Fruit fly (Drosophila melanogaster) whole organism, embryonic: Measurements from ENCODE around the gene nesd.
A peak's percentile ranks its signal among the peaks of the same experiment; 100 is the strongest.

Experiments
- Ada2b ChIP-seq: fragments of 200-800 bp; sonication (Bioruptor generic); IDR thresholded peaks from 2 replicates; pipeline ENCODE4 v1.3.6; 2022; ENCODE audit warnings: missing biosample characterization, missing genetic modification characterization
- CG11695 ChIP-seq: fragments of 200-800 bp; sonication (Bioruptor generic); IDR thresholded peaks from 3 replicates; pipeline ENCODE4 v1.3.6; 2022; ENCODE audit warnings: missing biosample characterization, missing genetic modification characterization
- CG12744 ChIP-seq: fragments of 200-800 bp; sonication (Bioruptor generic); optimal IDR thresholded peaks from 2 replicates; lab custom pipeline; 2016; ENCODE audit warnings: missing biosample characterization, missing genetic modification characterization
- CG13894 ChIP-seq: fragments of 200-800 bp; sonication (Bioruptor generic); optimal IDR thresholded peaks from 3 replicates; lab custom pipeline; 2018; ENCODE audit warnings: missing biosample characterization, mild to moderate bottlenecking, missing genetic modification characterization, moderate library complexity
- CG14965 ChIP-seq: fragments of 200-800 bp; sonication (Bioruptor generic); optimal IDR thresholded peaks from 2 replicates; lab custom pipeline; 2016; ENCODE audit warnings: missing biosample characterization, missing genetic modification characterization, borderline replicate concordance
- CG18764 ChIP-seq: fragments of 200-800 bp; sonication (Bioruptor generic); optimal IDR thresholded peaks from 3 replicates; lab custom pipeline; 2016; ENCODE audit warnings: missing biosample characterization, missing genetic modification characterization
- CG2120 ChIP-seq: fragments of 200-800 bp; sonication (Bioruptor generic); optimal IDR thresholded peaks from 3 replicates; lab custom pipeline; 2016; ENCODE audit warnings: missing biosample characterization, missing genetic modification characterization
- CG2712 ChIP-seq: fragments of 200-800 bp; optimal IDR thresholded peaks from 3 replicates; lab custom pipeline; 2019; ENCODE audit warnings: missing biosample characterization, mild to moderate bottlenecking, missing genetic modification characterization, moderate library complexity
- CG4282 ChIP-seq: fragments of 200-800 bp; sonication (Bioruptor generic); optimal IDR thresholded peaks from 2 replicates; lab custom pipeline; 2016; ENCODE audit warnings: missing biosample characterization, missing genetic modification characterization
- CG4854 ChIP-seq: fragments of 200-800 bp; sonication (Bioruptor generic); optimal IDR thresholded peaks from 2 replicates; lab custom pipeline; 2016; ENCODE audit warnings: missing biosample characterization, missing genetic modification characterization, inconsistent platforms
- CG6654 ChIP-seq: fragments of 200-800 bp; sonication (Bioruptor generic); optimal IDR thresholded peaks from 2 replicates; lab custom pipeline; 2017; ENCODE audit warnings: missing biosample characterization, mild to moderate bottlenecking, missing genetic modification characterization
- CG6791 ChIP-seq: fragments of 200-800 bp; sonication (Bioruptor generic); IDR thresholded peaks from 3 replicates; pipeline ENCODE4 v1.3.6; 2022; ENCODE audit warnings: missing biosample characterization, missing genetic modification characterization; ENCODE audit not compliant: partially characterized antibody
- CG7786 ChIP-seq: fragments of 200-800 bp; sonication (Bioruptor generic); optimal IDR thresholded peaks from 2 replicates; lab custom pipeline; 2016; ENCODE audit warnings: missing biosample characterization, missing genetic modification characterization
- CG8388 ChIP-seq: fragments of 200-800 bp; sonication (Bioruptor generic); optimal IDR thresholded peaks from 2 replicates; lab custom pipeline; 2019; ENCODE audit warnings: missing biosample characterization, mild to moderate bottlenecking, missing genetic modification characterization, moderate library complexity
- Dfd ChIP-seq, 2 experiments: fragments of >200 bp; optimal IDR thresholded peaks; 2 replicates each; lab custom pipeline; 2017; ENCODE audit warnings: missing biosample characterization in 2 of 2, missing genetic modification characterization in 2 of 2
- Dip2 ChIP-seq: fragments of 200-800 bp; sonication (Bioruptor generic); IDR thresholded peaks from 2 replicates; pipeline ENCODE4 v1.3.6; 2022; ENCODE audit warnings: missing biosample characterization, missing genetic modification characterization
- E2f1 ChIP-seq: fragments of 200-800 bp; sonication (Bioruptor generic); IDR thresholded peaks from 2 replicates; pipeline ENCODE4 v1.3.6; 2022; ENCODE audit warnings: missing biosample characterization, missing genetic modification characterization
- ERR ChIP-seq: fragments of 200-800 bp; sonication (Bioruptor generic); optimal IDR thresholded peaks from 2 replicates; lab custom pipeline; 2016; ENCODE audit warnings: missing biosample characterization, missing genetic modification characterization
- Eip74EF ChIP-seq, 2 experiments: fragments of 200-800 bp in 1 of 2; fragments of >200 bp in 1 of 2; sonication (Bioruptor generic) in 1 of 2; optimal IDR thresholded peaks; 2 replicates each; lab custom pipeline; 2017 to 2019; ENCODE audit warnings: missing biosample characterization in 2 of 2, missing genetic modification characterization in 2 of 2, mild to moderate bottlenecking in 1 of 2, moderate library complexity in 1 of 2
- GATAe ChIP-seq: fragments of 200-800 bp; sonication (Bioruptor generic); conservative IDR thresholded peaks from 2 replicates; pipeline ENCODE4 v1.3.6; 2022; ENCODE audit warnings: missing biosample characterization, missing genetic modification characterization
- HHEX ChIP-seq: fragments of 200-800 bp; sonication (Bioruptor generic); optimal IDR thresholded peaks from 3 replicates; lab custom pipeline; 2017; ENCODE audit warnings: missing biosample characterization, mild to moderate bottlenecking, missing genetic modification characterization, missing genetic modification reagents
- Hand ChIP-seq: fragments of 200-800 bp; sonication (Bioruptor generic); optimal IDR thresholded peaks from 2 replicates; lab custom pipeline; 2017; ENCODE audit warnings: mild to moderate bottlenecking, missing biosample characterization, missing genetic modification reagents, missing genetic modification characterization
- Jarid2 ChIP-seq: fragments of 200-800 bp; sonication (Bioruptor generic); optimal IDR thresholded peaks from 3 replicates; lab custom pipeline; 2017; ENCODE audit warnings: mild to moderate bottlenecking, missing biosample characterization, missing genetic modification reagents, missing genetic modification characterization
- Mes4 ChIP-seq: fragments of 200-800 bp; sonication (Bioruptor generic); optimal IDR thresholded peaks from 2 replicates; lab custom pipeline; 2016; ENCODE audit warnings: missing biosample characterization, missing genetic modification characterization
- Nf-YB ChIP-seq: fragments of 200-800 bp; sonication (Bioruptor generic); optimal IDR thresholded peaks from 3 replicates; lab custom pipeline; 2019; ENCODE audit warnings: missing biosample characterization, mild to moderate bottlenecking, missing genetic modification characterization, moderate library complexity
- Oli ChIP-seq: fragments of 200-800 bp; sonication (Bioruptor generic); optimal IDR thresholded peaks from 2 replicates; lab custom pipeline; 2018; ENCODE audit warnings: missing biosample characterization, mild to moderate bottlenecking, missing genetic modification characterization, moderate library complexity
- Sin3A ChIP-seq: fragments of >200 bp; optimal IDR thresholded peaks from 2 replicates; lab custom pipeline; 2018
- Six4 ChIP-seq: fragments of 200-800 bp; sonication (Bioruptor generic); optimal IDR thresholded peaks from 2 replicates; lab custom pipeline; 2016; ENCODE audit warnings: missing biosample characterization, missing genetic modification characterization
- Trl ChIP-seq, 3 experiments: fragments of >200 bp in 2 of 3; fragments of 200-800 bp in 1 of 3; sonication (Bioruptor generic) in 1 of 3; optimal IDR thresholded peaks; 2 replicates in 1 of 3; 3 replicates in 2 of 3; lab custom pipeline; 2016 to 2017; ENCODE audit warnings: missing biosample characterization in 1 of 3, missing genetic modification characterization in 1 of 3
- ato ChIP-seq: fragments of 200-800 bp; sonication (Bioruptor generic); IDR thresholded peaks from 2 replicates; pipeline ENCODE4 v1.3.6; 2022; ENCODE audit warnings: missing biosample characterization, missing genetic modification characterization; ENCODE audit not compliant: partially characterized antibody
- bcd ChIP-seq: fragments of 200-800 bp; sonication (Bioruptor generic); optimal IDR thresholded peaks from 2 replicates; lab custom pipeline; 2017; ENCODE audit warnings: missing biosample characterization, mild to moderate bottlenecking, missing genetic modification characterization
- bsh ChIP-seq, 2 experiments: fragments of 200-800 bp; sonication (Bioruptor generic); optimal IDR thresholded peaks; 2 replicates each; lab custom pipeline; 2017 to 2018; ENCODE audit warnings: mild to moderate bottlenecking in 2 of 2, missing biosample characterization in 2 of 2, missing genetic modification characterization in 2 of 2, moderate library complexity in 1 of 2
- cad ChIP-seq: fragments of >200 bp; optimal IDR thresholded peaks from 2 replicates; lab custom pipeline; 2017; ENCODE audit warnings: missing biosample characterization, missing genetic modification characterization
- crol ChIP-seq: fragments of 200-800 bp; sonication (Bioruptor generic); IDR thresholded peaks from 2 replicates; pipeline ENCODE4 v1.3.6; 2022; ENCODE audit warnings: missing biosample characterization, missing genetic modification characterization
- emc ChIP-seq: fragments of 200-800 bp; sonication (Bioruptor generic); optimal IDR thresholded peaks from 2 replicates; lab custom pipeline; 2016; ENCODE audit warnings: missing biosample characterization, missing genetic modification characterization
- ewg ChIP-seq: fragments of 200-800 bp; sonication (Bioruptor generic); optimal IDR thresholded peaks from 3 replicates; lab custom pipeline; 2017; ENCODE audit warnings: mild to moderate bottlenecking, missing biosample characterization, missing genetic modification reagents, missing genetic modification characterization
- gfzf ChIP-seq: fragments of 200-800 bp; sonication (Bioruptor generic); optimal IDR thresholded peaks from 2 replicates; lab custom pipeline; 2016; ENCODE audit warnings: missing biosample characterization, mild to moderate bottlenecking, missing genetic modification characterization, moderate library complexity
- hth ChIP-seq: fragments of >200 bp; optimal IDR thresholded peaks from 2 replicates; lab custom pipeline; 2017; ENCODE audit warnings: inconsistent platforms
- kay ChIP-seq: fragments of 200-800 bp; sonication (Bioruptor generic); optimal IDR thresholded peaks from 2 replicates; lab custom pipeline; 2016; ENCODE audit warnings: missing biosample characterization, missing genetic modification characterization
- ken ChIP-seq: fragments of 200-800 bp; sonication (Bioruptor generic); IDR thresholded peaks from 3 replicates; pipeline ENCODE4 v1.3.6; 2022; ENCODE audit warnings: missing biosample characterization, missing genetic modification characterization
- onecut ChIP-seq: fragments of 200-800 bp; sonication (Bioruptor generic); IDR thresholded peaks from 2 replicates; pipeline ENCODE4 v1.3.6; 2022; ENCODE audit warnings: missing biosample characterization, missing genetic modification characterization
- pzg ChIP-seq: fragments of 200-800 bp; sonication (Bioruptor generic); optimal IDR thresholded peaks from 3 replicates; lab custom pipeline; 2018; ENCODE audit warnings: missing biosample characterization, mild to moderate bottlenecking, missing genetic modification characterization, moderate library complexity
- repo ChIP-seq: fragments of 200-800 bp; sonication (Bioruptor generic); optimal IDR thresholded peaks from 2 replicates; lab custom pipeline; 2016; ENCODE audit warnings: missing biosample characterization, missing genetic modification characterization
- scrt ChIP-seq: fragments of 200-800 bp; sonication (Bioruptor generic); optimal IDR thresholded peaks from 2 replicates; lab custom pipeline; 2018; ENCODE audit warnings: missing biosample characterization, mild to moderate bottlenecking, missing genetic modification characterization, moderate library complexity
- sd ChIP-seq: fragments of 200-800 bp; sonication (Bioruptor generic); optimal IDR thresholded peaks from 3 replicates; lab custom pipeline; 2018; ENCODE audit warnings: missing biosample characterization, mild to moderate bottlenecking, missing genetic modification characterization, moderate library complexity
- slp2 ChIP-seq: fragments of 200-800 bp; sonication (Bioruptor generic); optimal IDR thresholded peaks from 2 replicates; lab custom pipeline; 2016; ENCODE audit warnings: missing biosample characterization, missing genetic modification characterization
- tgo ChIP-seq: fragments of 200-800 bp; sonication (Bioruptor generic); IDR thresholded peaks from 3 replicates; pipeline ENCODE4 v1.3.6; 2022; ENCODE audit warnings: missing biosample characterization, missing genetic modification characterization
- tx ChIP-seq: fragments of 200-800 bp; sonication (Bioruptor generic); optimal IDR thresholded peaks from 2 replicates; lab custom pipeline; 2016; ENCODE audit warnings: missing biosample characterization, missing genetic modification characterization
- wor ChIP-seq: fragments of 200-800 bp; sonication (Bioruptor generic); IDR thresholded peaks from 2 replicates; pipeline ENCODE4 v1.3.6; 2022; ENCODE audit warnings: missing biosample characterization, missing genetic modification characterization

The nesd gene

dm6 chr2L:20084785-20085555 lies 8.8 kb upstream of the nesd start, which contains the start of gene fok (continued):
- peak; percentile 71 for TF ChIP-seq emc
- TF ChIP-seq CG2120 (GFP tag; lab: Kevin White, UChicago): peak; percentile 98
- TF ChIP-seq bcd (GFP tag; lab: Kevin White, UChicago): peak; percentile 96
- peak; percentile 96 for TF ChIP-seq CG11695 (GFP tag; lab: Robert Waterston, UW)
- TF ChIP-seq Dfd (GFP tag; optimal IDR thresholded peaks at IDR 0.05; lab: Kevin White, UChicago): no peak
- peak; percentile 83; the same call in 1 of the 2 replicates for TF ChIP-seq GATAe (GFP tag; lab: Robert Waterston, UW)
- TF ChIP-seq repo (GFP tag; lab: Kevin White, UChicago): peak; percentile 87
- peak; percentile 88 for TF ChIP-seq ken (GFP tag; lab: Robert Waterston, UW)
- peak; percentile 6 for TF ChIP-seq gfzf (GFP tag; lab: Kevin White, UChicago)
- TF ChIP-seq CG13894 (tag; lab: Kevin White, UChicago): peak; percentile 98
- TF ChIP-seq Jarid2 (GFP tag; lab: Kevin White, UChicago): peak; percentile 82
- peak in 1 of 2 experiments; percentile 96 for TF ChIP-seq Eip74EF (GFP tag; optimal IDR thresholded peaks at IDR 0.05; lab: Kevin White, UChicago)
- TF ChIP-seq CG14965 (GFP tag; lab: Kevin White, UChicago): peak; percentile 38
- TF ChIP-seq CG12744 (GFP tag; lab: Kevin White, UChicago): peak; percentile 93
- TF ChIP-seq cad (GFP tag; lab: Kevin White, UChicago): no peak
- peak; percentile 86 for TF ChIP-seq slp2 (GFP tag; lab: Kevin White, UChicago)
- peak; percentile 84 for TF ChIP-seq CG4282
- TF ChIP-seq tx (GFP tag; lab: Kevin White, UChicago): peak; percentile 88
- peak; percentile 94 to 96 for TF ChIP-seq bsh (GFP tag; optimal IDR thresholded peaks at IDR 0.05; lab: Kevin White, UChicago)
- TF ChIP-seq kay (GFP tag; lab: Kevin White, UChicago): peak; percentile 95
- TF ChIP-seq Sin3A (lab: Kevin White, UChicago): no peak
- peak; percentile 86 for TF ChIP-seq Nf-YB (GFP tag; lab: Kevin White, UChicago)
- peak; percentile 95 for TF ChIP-seq scrt
- TF ChIP-seq CG18764: peak; percentile 88
- no peak for TF ChIP-seq ato
- peak; percentile 91 for TF ChIP-seq ewg (GFP tag; lab: Kevin White, UChicago)
- no peak for TF ChIP-seq hth (lab: Kevin White, UChicago)
- peak in 1 of 2 experiments; percentile 23 for TF ChIP-seq Trl (optimal IDR thresholded peaks at IDR 0.05; lab: Kevin White, UChicago)
- peak; percentile 93 for TF ChIP-seq Trl (GFP tag; optimal IDR thresholded peaks at IDR 0.05; lab: Kevin White, UChicago)
- TF ChIP-seq CG8388: peak; percentile 95
- peak; percentile 91 for TF ChIP-seq CG4854 (GFP tag; lab: Kevin White, UChicago)
- peak; percentile 97 for TF ChIP-seq tgo (GFP tag; lab: Robert Waterston, UW)
- TF ChIP-seq Mes4 (GFP tag; lab: Kevin White, UChicago): peak; percentile 88
- peak; percentile 96 for TF ChIP-seq crol (GFP tag; lab: Robert Waterston, UW)
- peak; percentile 92 for TF ChIP-seq Six4 (GFP tag; lab: Kevin White, UChicago)
- peak; percentile 93 for TF ChIP-seq ERR (GFP tag; lab: Kevin White, UChicago)
- peak; percentile 93 for TF ChIP-seq onecut (GFP tag; lab: Robert Waterston, UW)
- TF ChIP-seq sd (tag; lab: Kevin White, UChicago): peak; percentile 99
- peak; percentile 91 for TF ChIP-seq wor (GFP tag; lab: Robert Waterston, UW)
- TF ChIP-seq Hand (GFP tag; lab: Kevin White, UChicago): peak; percentile 97
- TF ChIP-seq Oli: peak; percentile 96
- TF ChIP-seq Ada2b (GFP tag; lab: Robert Waterston, UW): peak; percentile 91
- 0 out of 3 replicates have a peak, but pooled peaks have one; percentile 40 for TF ChIP-seq CG6791 (GFP tag; lab: Robert Waterston, UW)
- peak; percentile 97 for TF ChIP-seq CG2712 (tag; lab: Kevin White, UChicago)
- TF ChIP-seq CG6654: peak; percentile 83
- no peak for TF ChIP-seq Dip2 (GFP tag; lab: Robert Waterston, UW)
- TF ChIP-seq HHEX (GFP tag; lab: Kevin White, UChicago): peak; percentile 97
- TF ChIP-seq pzg (GFP tag; lab: Kevin White, UChicago): peak; percentile 23
- TF ChIP-seq CG7786: peak; percentile 96
- TF ChIP-seq E2f1 (GFP tag; lab: Robert Waterston, UW): peak; percentile 92
